Fruit fly (Drosophila melanogaster): ENCODE measurements around the gene CG3587.
A peak's percentile ranks its signal among the peaks of the same experiment; 100 is the strongest.

CG3587 gene

dm6 chrX:1949598-1949997 is 9.5 kb downstream of the CG3587 start:
- TF ChIP-seq CG12605 (GFP tag; IDR thresholded peaks at IDR 0.05) = no peak
- no peak for TF ChIP-seq CG8159 (tag; optimal IDR thresholded peaks at IDR 0.05)
- no peak for TF ChIP-seq CG8301 (tag; optimal IDR thresholded peaks at IDR 0.05)

- TF ChIP-seq CG4496 (GFP tag; IDR thresholded peaks at IDR 0.05) (no peak), EcR (GFP tag; optimal IDR thresholded peaks at IDR 0.05) (peak; percentile 99)
These were observed 10.2 kb downstream of the CG3587 start for dm6 chrX:1950311-1950710.

- TF ChIP-seq rn (GFP tag; IDR thresholded peaks at IDR 0.05) (peak; percentile 92), Pif1B (GFP tag; optimal IDR thresholded peaks at IDR 0.05) (peak; percentile 99), gl (tag; optimal IDR thresholded peaks at IDR 0.05) (peak; percentile 98), Pif1A (GFP tag; optimal IDR thresholded peaks at IDR 0.05) (peak; percentile 99), Ets98B (GFP tag; IDR thresholded peaks at IDR 0.05) (peak; percentile 98), CG10348 (GFP tag; IDR thresholded peaks at IDR 0.05) (peak; percentile 82), CG9948 (tag; optimal IDR thresholded peaks at IDR 0.05) (peak; percentile 99), CG17806 (tag; optimal IDR thresholded peaks at IDR 0.05) (peak; percentile 99), CG4496 (GFP tag; IDR thresholded peaks at IDR 0.05) (peak; percentile 99), CG12605 (GFP tag; IDR thresholded peaks at IDR 0.05) (peak; percentile 98), Snoo (tag; optimal IDR thresholded peaks at IDR 0.05) (peak; percentile 99), CG15710 (tag; optimal IDR thresholded peaks at IDR 0.05) (peak; percentile 98), fd96Ca (GFP tag; IDR thresholded peaks at IDR 0.05) (peak; percentile 99), CG34367 (tag; optimal IDR thresholded peaks at IDR 0.05) (peak; percentile 99), CG13204 (GFP tag; optimal IDR thresholded peaks at IDR 0.05) (peak; percentile 92), CG14655 (GFP tag; optimal IDR thresholded peaks at IDR 0.05) (peak; percentile 99), CG8301 (tag; optimal IDR thresholded peaks at IDR 0.05) (peak; percentile 99), CG8159 (tag; optimal IDR thresholded peaks at IDR 0.05) (peak; percentile 100), CG32121 (GFP tag; IDR thresholded peaks at IDR 0.05) (peak; percentile 98), D1 (tag; optimal IDR thresholded peaks at IDR 0.05) (peak; percentile 95), EcR (GFP tag; optimal IDR thresholded peaks at IDR 0.05) (peak; percentile 100)
These were observed 11.4 kb downstream of the CG3587 start for dm6 chrX:1951391-1952066.

dm6 chrX:1952898-1953297 is 12.8 kb downstream of the CG3587 start:
- no peak for TF ChIP-seq CG13204 (GFP tag; optimal IDR thresholded peaks at IDR 0.05)
- TF ChIP-seq CG34367 (tag; optimal IDR thresholded peaks at IDR 0.05) = no peak
- TF ChIP-seq rn (GFP tag; IDR thresholded peaks at IDR 0.05) = no peak
- no peak for TF ChIP-seq D1 (tag; optimal IDR thresholded peaks at IDR 0.05)
- TF ChIP-seq EcR (GFP tag; optimal IDR thresholded peaks at IDR 0.05) = peak; percentile 98
- TF ChIP-seq CG12605 (GFP tag; IDR thresholded peaks at IDR 0.05) = no peak
- TF ChIP-seq CG9948 (tag; optimal IDR thresholded peaks at IDR 0.05) = no peak
- no peak for TF ChIP-seq Snoo (tag; optimal IDR thresholded peaks at IDR 0.05)
- TF ChIP-seq CG10348 (GFP tag; IDR thresholded peaks at IDR 0.05) = no peak
- TF ChIP-seq CG4496 (GFP tag; IDR thresholded peaks at IDR 0.05) = peak; percentile 59; the same call in 1 of the 3 replicates
- TF ChIP-seq CG14655 (GFP tag; optimal IDR thresholded peaks at IDR 0.05) = no peak
- TF ChIP-seq CG8159 (tag; optimal IDR thresholded peaks at IDR 0.05) = no peak

- TF ChIP-seq CG32121 (GFP tag; IDR thresholded peaks at IDR 0.05) (no peak), D1 (tag; optimal IDR thresholded peaks at IDR 0.05) (no peak), gl (tag; optimal IDR thresholded peaks at IDR 0.05) (no peak), CG15710 (tag; optimal IDR thresholded peaks at IDR 0.05) (no peak), CG34367 (tag; optimal IDR thresholded peaks at IDR 0.05) (no peak), Snoo (tag; optimal IDR thresholded peaks at IDR 0.05) (no peak), CG17806 (tag; optimal IDR thresholded peaks at IDR 0.05) (no peak), fd96Ca (GFP tag; IDR thresholded peaks at IDR 0.05) (no peak), CG13204 (GFP tag; optimal IDR thresholded peaks at IDR 0.05) (no peak), Pif1B (GFP tag; optimal IDR thresholded peaks at IDR 0.05) (no peak), CG10348 (GFP tag; IDR thresholded peaks at IDR 0.05) (no peak), CG14655 (GFP tag; optimal IDR thresholded peaks at IDR 0.05) (no peak), EcR (GFP tag; optimal IDR thresholded peaks at IDR 0.05) (no peak), CG8159 (tag; optimal IDR thresholded peaks at IDR 0.05) (no peak), CG4496 (GFP tag; IDR thresholded peaks at IDR 0.05) (no peak), CG9948 (tag; optimal IDR thresholded peaks at IDR 0.05) (no peak), Pif1A (GFP tag; optimal IDR thresholded peaks at IDR 0.05) (no peak)
These were observed 23.1 kb downstream of the CG3587 start for dm6 chrX:1963192-1963590.

dm6 chrX:1963591-1964216 is 23.6 kb downstream of the CG3587 start:
- TF ChIP-seq fd96Ca (GFP tag; IDR thresholded peaks at IDR 0.05) (peak; percentile 98), CG10348 (GFP tag; IDR thresholded peaks at IDR 0.05) (peak; percentile 92), CG14655 (GFP tag; optimal IDR thresholded peaks at IDR 0.05) (peak; percentile 60), CG15710 (tag; optimal IDR thresholded peaks at IDR 0.05) (peak; percentile 58), CG9948 (tag; optimal IDR thresholded peaks at IDR 0.05) (peak; percentile 37), rn (GFP tag; IDR thresholded peaks at IDR 0.05) (peak; percentile 89), CG8301 (tag; optimal IDR thresholded peaks at IDR 0.05) (peak; percentile 77), CG12605 (GFP tag; IDR thresholded peaks at IDR 0.05) (peak; percentile 90), CG8159 (tag; optimal IDR thresholded peaks at IDR 0.05) (peak; percentile 58), CG13204 (GFP tag; optimal IDR thresholded peaks at IDR 0.05) (peak; percentile 15), Pif1A (GFP tag; optimal IDR thresholded peaks at IDR 0.05) (peak; percentile 81), CG34367 (tag; optimal IDR thresholded peaks at IDR 0.05) (peak; percentile 12), Ets98B (GFP tag; IDR thresholded peaks at IDR 0.05) (peak; percentile 97), CG32121 (GFP tag; IDR thresholded peaks at IDR 0.05) (peak; percentile 99), EcR (GFP tag; optimal IDR thresholded peaks at IDR 0.05) (peak; percentile 81), D1 (tag; optimal IDR thresholded peaks at IDR 0.05) (no peak), CG17806 (tag; optimal IDR thresholded peaks at IDR 0.05) (peak; percentile 30), gl (tag; optimal IDR thresholded peaks at IDR 0.05) (no peak), CG4496 (GFP tag; IDR thresholded peaks at IDR 0.05) (peak; percentile 98), Pif1B (GFP tag; optimal IDR thresholded peaks at IDR 0.05) (peak; percentile 73), Snoo (tag; optimal IDR thresholded peaks at IDR 0.05) (peak; percentile 68)

All from whole organism, pupa.